Worm (Caenorhabditis elegans) whole organism, L3 larva: ENCODE data around the gene F10C1.3.

Source experiments
- ZK546.5 ChIP-seq: sonication (generic microtip); optimal IDR thresholded peaks from 2 replicates; lab custom pipeline; 2017; ENCODE audit warnings: missing biosample characterization, missing genetic modification characterization
- ama-1 ChIP-seq: fragments of 150-350 bp; optimal IDR thresholded peaks from 2 replicates; lab custom pipeline; 2018
- ceh-16 ChIP-seq: sonication (generic microtip); optimal IDR thresholded peaks from 2 replicates; lab custom pipeline; 2017; ENCODE audit warnings: missing biosample characterization, missing genetic modification characterization
- elt-1 ChIP-seq: fragments of 150-350 bp; optimal IDR thresholded peaks from 2 replicates; lab custom pipeline; 2014; ENCODE audit warnings: missing biosample characterization, missing genetic modification characterization
- elt-2 ChIP-seq: sonication (generic microtip); optimal IDR thresholded peaks from 2 replicates; lab custom pipeline; 2016; ENCODE audit warnings: missing genetic modification reagents, mild to moderate bottlenecking, missing genetic modification characterization, missing compliant biosample characterization
- elt-3 ChIP-seq, 3 experiments: fragments of 150-350 bp in 1 of 3; sonication (generic microtip) in 2 of 3; optimal IDR thresholded peaks; 2 replicates in 2 of 3; 4 replicates in 1 of 3; lab custom pipeline; 2014 to 2017; ENCODE audit warnings: missing biosample characterization in 3 of 3, missing genetic modification characterization in 3 of 3
- eor-1 ChIP-seq, 2 experiments: fragments of 150-350 bp; optimal IDR thresholded peaks; 2 replicates each; lab custom pipeline; 2014 to 2018; ENCODE audit warnings: missing biosample characterization in 2 of 2, missing genetic modification characterization in 2 of 2
- fkh-2 ChIP-seq: fragments of 150-350 bp; optimal IDR thresholded peaks from 2 replicates; lab custom pipeline; 2014; ENCODE audit warnings: missing biosample characterization, missing genetic modification reagents, missing genetic modification characterization
- fos-1 ChIP-seq: fragments of 150-350 bp; optimal IDR thresholded peaks from 2 replicates; lab custom pipeline; 2014; ENCODE audit warnings: missing biosample characterization, missing genetic modification characterization
- jun-1 ChIP-seq: fragments of 150-350 bp; optimal IDR thresholded peaks from 2 replicates; lab custom pipeline; 2014; ENCODE audit warnings: missing biosample characterization, missing genetic modification reagents, missing genetic modification characterization
- lin-15B ChIP-seq: fragments of 150-350 bp; optimal IDR thresholded peaks from 2 replicates; lab custom pipeline; 2014; ENCODE audit warnings: missing biosample characterization, missing genetic modification characterization
- nhr-23 ChIP-seq: fragments of 150-350 bp; optimal IDR thresholded peaks from 2 replicates; lab custom pipeline; 2014; ENCODE audit warnings: missing biosample characterization, missing genetic modification reagents, missing genetic modification characterization
- nhr-43 ChIP-seq: sonication (generic microtip); optimal IDR thresholded peaks from 2 replicates; lab custom pipeline; 2016; ENCODE audit warnings: mild to moderate bottlenecking, missing genetic modification characterization, missing compliant biosample characterization; ENCODE audit not compliant: poor library complexity, severe bottlenecking
- nhr-77 ChIP-seq: fragments of 150-350 bp; optimal IDR thresholded peaks from 2 replicates; lab custom pipeline; 2014; ENCODE audit warnings: missing biosample characterization, missing genetic modification characterization
- pha-4 ChIP-seq: fragments of 150-350 bp; optimal IDR thresholded peaks from 2 replicates; lab custom pipeline; 2014; ENCODE audit warnings: missing biosample characterization, missing genetic modification reagents, missing genetic modification characterization
- pqm-1 ChIP-seq: fragments of 150-350 bp; optimal IDR thresholded peaks from 2 replicates; lab custom pipeline; 2017; ENCODE audit warnings: missing biosample characterization, missing genetic modification characterization, inconsistent platforms
- sea-2 ChIP-seq: fragments of 150-350 bp; sonication (generic microtip); optimal IDR thresholded peaks from 4 replicates; lab custom pipeline; 2014; ENCODE audit warnings: missing biosample characterization, missing genetic modification reagents, missing genetic modification characterization
- skn-1 ChIP-seq: fragments of 150-350 bp; optimal IDR thresholded peaks from 2 replicates; lab custom pipeline; 2014; ENCODE audit warnings: missing biosample characterization, missing genetic modification characterization
- snpc-4 ChIP-seq: fragments of 150-350 bp; optimal IDR thresholded peaks from 2 replicates; lab custom pipeline; 2014; ENCODE audit warnings: missing biosample characterization, missing genetic modification characterization
- zag-1 ChIP-seq: fragments of 150-350 bp; optimal IDR thresholded peaks from 2 replicates; lab custom pipeline; 2014; ENCODE audit warnings: missing biosample characterization, missing genetic modification characterization
- ztf-11 ChIP-seq: fragments of 150-350 bp; optimal IDR thresholded peaks from 2 replicates; lab custom pipeline; 2014; ENCODE audit warnings: missing biosample characterization, missing genetic modification characterization
- ztf-4 ChIP-seq: fragments of 150-350 bp; optimal IDR thresholded peaks from 2 replicates; lab custom pipeline; 2014; ENCODE audit warnings: missing biosample characterization, missing genetic modification characterization

F10C1.3 gene

DNA sequence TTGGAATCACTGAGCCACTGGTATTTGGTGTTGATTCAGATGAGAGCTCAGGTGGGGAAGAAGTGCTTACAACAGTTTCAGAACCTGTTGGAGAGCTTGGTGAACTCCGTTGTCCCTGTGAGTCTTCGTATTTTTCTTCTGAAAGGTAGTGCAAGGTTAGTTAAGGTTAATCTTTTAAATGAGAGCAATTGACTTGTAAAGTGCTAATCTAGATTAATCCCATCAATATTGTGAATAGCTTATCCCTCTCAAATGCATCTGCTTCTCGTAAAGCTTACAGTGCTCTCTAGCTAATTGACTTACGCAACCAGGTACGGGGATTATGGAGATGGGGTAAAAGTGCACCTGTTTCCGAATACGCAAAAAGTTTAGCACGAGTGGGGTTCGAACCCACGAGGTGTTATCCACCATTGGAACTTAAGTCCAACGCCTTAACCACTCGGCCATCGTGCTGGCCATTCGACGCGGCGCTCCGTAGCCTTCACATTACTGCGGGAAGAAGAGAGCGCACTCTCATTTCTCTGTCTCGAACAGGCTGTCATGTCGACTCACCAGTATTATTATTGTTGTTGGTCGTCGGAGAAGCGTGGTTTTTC, 15.1 kb upstream of the F10C1.3 start (continued):
- TF ChIP-seq ama-1 (lab: Kevin White, UChicago): no peak
- TF ChIP-seq eor-1 (tag; optimal IDR thresholded peaks at IDR 0.05; lab: Kevin White, UChicago): no peak
- no peak for TF ChIP-seq ZK546.5 (tag; lab: Kevin White, UChicago)
- TF ChIP-seq sea-2 (GFP tag; lab: Kevin White, UChicago): no peak
- no peak for TF ChIP-seq nhr-77 (tag; lab: Kevin White, UChicago)
- no peak for TF ChIP-seq elt-1 (tag; lab: Kevin White, UChicago)
- peak; percentile 23 for TF ChIP-seq nhr-43 (tag; lab: Kevin White, UChicago)
- TF ChIP-seq ztf-4 (tag; lab: Kevin White, UChicago): no peak

DNA sequence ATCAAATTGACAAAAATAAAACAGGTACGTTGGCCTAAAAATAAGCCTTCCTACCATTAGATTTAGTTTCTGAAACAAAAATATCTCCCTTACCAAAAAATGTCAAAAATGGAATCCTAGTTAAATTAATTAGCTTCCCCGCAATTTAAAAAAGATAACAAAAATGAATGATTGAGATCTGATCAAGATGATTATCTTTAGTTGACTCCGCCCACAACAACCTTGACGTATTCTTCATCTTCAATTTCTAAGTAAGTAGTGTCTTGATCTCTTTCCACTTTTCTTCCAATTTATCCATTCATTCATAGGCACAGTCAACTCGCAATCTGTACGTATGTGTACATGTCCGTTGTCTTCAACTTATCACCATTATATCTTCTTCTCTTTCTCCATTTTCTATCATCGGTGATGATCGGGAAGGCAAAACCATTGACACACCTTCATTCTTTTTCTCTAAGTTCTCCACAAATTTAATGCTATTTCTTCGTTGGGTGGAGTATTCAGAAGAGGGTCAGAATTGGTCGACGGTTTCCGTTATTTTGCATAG, 10.8 kb upstream of the F10C1.3 start:
- TF ChIP-seq zag-1 (no peak), snpc-4 (no peak), elt-3 (tag; optimal IDR thresholded peaks at IDR 0.05; lab: Kevin White, UChicago) (peak in 1 of 3 experiments; percentile 15), ZK546.5 (tag; lab: Kevin White, UChicago) (no peak), skn-1 (tag; lab: Kevin White, UChicago) (no peak), elt-1 (tag; lab: Kevin White, UChicago) (peak; percentile 91), nhr-23 (peak; percentile 29)
- TF ChIP-seq, all 47 proteins: peak for 3

DNA sequence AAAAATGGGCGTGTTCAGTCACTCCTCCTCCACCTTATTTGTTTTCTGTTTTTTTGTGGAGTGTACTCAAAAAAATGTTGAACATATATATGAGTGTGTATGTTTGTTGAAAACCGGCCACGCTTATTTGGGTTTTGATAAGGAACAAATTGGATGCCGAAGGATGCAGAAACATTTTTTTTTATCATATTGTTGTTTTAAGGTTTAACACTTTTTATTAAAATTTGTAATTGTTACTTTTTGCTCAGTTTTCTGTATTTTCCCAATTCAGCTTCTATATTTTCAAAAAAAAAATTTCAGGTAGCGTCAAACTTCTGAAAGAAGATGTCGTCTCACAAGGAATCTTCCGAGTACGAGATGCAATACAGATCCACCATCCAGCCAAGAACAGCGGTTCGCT, 7.8 kb upstream of the F10C1.3 start, which contains the start of gene ifb-1:
Gene ifb-1, plus strand, starts transcription at position 301 of the 400 bp plus-strand sequence.
- TF ChIP-seq ama-1 (lab: Kevin White, UChicago) (no peak), fkh-2 (tag; lab: Kevin White, UChicago) (no peak)

DNA sequence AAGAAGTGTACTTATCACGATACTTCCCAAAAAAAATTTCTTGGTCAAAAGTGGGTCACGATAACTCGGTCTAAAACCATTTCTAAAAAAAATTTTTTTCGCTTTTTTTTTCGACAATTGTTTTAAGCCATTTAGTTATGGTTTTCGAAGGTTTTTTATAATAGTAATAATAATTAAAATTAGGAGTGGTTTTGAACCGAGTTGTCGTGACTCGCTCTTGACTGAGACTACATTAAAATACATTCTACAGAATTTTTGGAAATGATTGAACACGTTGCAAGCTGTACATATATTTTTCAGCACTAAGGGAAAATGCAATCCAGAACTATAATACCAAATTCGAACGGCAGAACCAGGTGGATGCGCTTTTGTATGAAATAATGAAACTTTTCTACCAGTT, 3.4 kb downstream of the F10C1.3 start, which contains the start of gene F10C1.8:
Gene F10C1.8, plus strand, starts transcription at position 301 of the 400 bp plus-strand sequence.
- peak; percentile 31 for TF ChIP-seq elt-2 (tag; lab: Kevin White, UChicago)
- TF ChIP-seq nhr-77 (tag; lab: Kevin White, UChicago): no peak

DNA sequence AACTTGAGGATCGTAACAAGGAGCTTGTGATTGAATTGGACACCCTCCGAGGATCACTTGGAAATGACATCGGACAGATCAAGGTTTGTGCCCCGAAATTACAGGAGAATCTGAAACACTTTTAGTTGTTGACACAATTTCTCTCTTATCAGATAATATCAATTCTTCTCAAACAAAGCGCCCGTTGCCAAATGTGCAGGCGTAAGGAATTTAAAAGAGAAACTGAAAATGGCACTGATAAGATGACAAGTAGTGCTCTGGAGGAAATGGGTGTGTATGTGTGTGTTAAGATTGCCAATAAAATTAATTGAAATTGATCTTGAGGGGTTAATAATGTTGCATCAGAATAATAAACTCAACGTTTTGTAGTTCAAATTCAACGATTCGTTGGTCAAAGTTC, 6.2 kb downstream of the F10C1.3 start:
- TF ChIP-seq pqm-1 (tag; lab: Kevin White, UChicago) (peak; percentile 92), elt-2 (tag; lab: Kevin White, UChicago) (peak; percentile 97), pha-4 (tag; lab: Kevin White, UChicago) (peak; percentile 39), eor-1 (tag; optimal IDR thresholded peaks at IDR 0.05; lab: Kevin White, UChicago) (no peak)
- TF ChIP-seq, all 47 proteins: peak for 3

DNA sequence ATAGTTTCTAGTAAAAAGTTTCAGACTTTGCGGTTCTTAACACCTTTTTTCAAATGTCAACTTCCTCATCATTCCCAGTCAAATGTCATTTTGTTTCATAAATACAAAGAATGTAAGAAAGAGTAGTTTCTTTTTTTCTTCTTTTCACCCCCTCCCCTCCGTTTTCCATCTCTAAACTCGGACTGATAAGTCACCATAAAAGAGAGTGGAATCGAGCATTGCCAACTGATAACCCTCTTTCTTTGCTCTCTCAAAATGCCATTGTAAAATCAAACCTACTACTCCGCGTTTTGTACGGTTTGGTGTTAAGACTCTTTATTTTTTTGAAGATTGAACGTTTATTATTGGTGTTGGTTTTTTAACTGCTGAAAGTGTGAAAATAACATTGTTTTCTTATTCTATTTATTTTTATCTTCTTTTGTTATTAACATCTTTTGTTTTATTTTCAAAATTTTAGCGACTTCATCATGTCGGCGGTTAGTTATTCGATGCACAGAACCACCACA, 7.8 kb downstream of the F10C1.3 start, which contains the start of gene ifb-2:
Gene ifb-2, plus strand, starts transcription at position 456 of the 506 bp plus-strand sequence.
- no peak for TF ChIP-seq fos-1 (tag; lab: Kevin White, UChicago)
- TF ChIP-seq lin-15B (tag; lab: Kevin White, UChicago): no peak
- peak; percentile 90 for TF ChIP-seq pqm-1 (tag; lab: Kevin White, UChicago)
- TF ChIP-seq elt-2 (tag; lab: Kevin White, UChicago): peak; percentile 96
- TF ChIP-seq sea-2 (GFP tag; lab: Kevin White, UChicago): no peak

DNA sequence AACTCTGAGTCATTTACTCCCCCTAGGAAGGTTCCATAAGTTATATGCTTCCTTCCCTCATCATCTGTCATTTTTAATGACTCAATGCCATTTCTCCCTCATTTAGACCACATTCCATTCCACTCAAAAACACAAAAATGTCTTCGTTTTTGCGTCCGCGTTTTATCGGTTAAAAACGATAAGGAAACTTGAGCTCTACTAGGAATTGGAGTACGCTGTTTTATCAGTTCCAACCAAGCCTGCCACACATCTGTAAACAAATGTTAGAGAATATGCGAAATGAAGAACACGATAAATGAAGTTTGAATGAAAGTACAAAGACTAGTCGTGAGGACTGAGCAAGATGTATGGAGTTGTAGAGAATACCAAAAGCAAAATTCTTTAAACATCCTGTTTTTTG, 9.2 kb downstream of the F10C1.3 start:
- TF ChIP-seq jun-1 (tag; lab: Kevin White, UChicago): peak; percentile 76
- TF ChIP-seq ztf-4 (tag; lab: Kevin White, UChicago): no peak
- TF ChIP-seq pha-4 (tag; lab: Kevin White, UChicago): peak; percentile 39
- TF ChIP-seq elt-2 (tag; lab: Kevin White, UChicago): peak; percentile 100
- TF ChIP-seq ztf-11 (tag; lab: Kevin White, UChicago): no peak
- peak; percentile 1 for TF ChIP-seq skn-1 (tag; lab: Kevin White, UChicago)
- TF ChIP-seq pqm-1 (tag; lab: Kevin White, UChicago): peak; percentile 97
- no peak for TF ChIP-seq ama-1 (lab: Kevin White, UChicago)
- TF ChIP-seq fkh-2 (tag; lab: Kevin White, UChicago): no peak

DNA sequence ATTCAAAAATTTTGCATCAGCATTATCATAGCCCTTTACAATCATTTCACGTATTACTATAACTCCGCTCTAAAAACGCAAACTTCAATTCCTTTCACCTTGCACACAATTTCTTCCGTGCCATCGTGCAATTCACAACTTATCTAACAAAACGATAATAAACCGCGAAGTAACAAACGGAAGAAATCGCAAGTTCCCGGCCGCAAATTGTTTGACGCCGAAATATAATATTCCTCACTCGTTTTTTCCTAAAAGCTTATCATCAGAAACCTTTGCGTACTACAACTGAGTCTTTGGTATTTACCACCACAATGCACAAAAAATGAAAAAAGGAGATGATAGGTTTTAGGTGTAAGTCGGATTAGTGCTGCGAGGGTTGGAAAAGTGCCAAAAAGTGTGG, 10.2 kb downstream of the F10C1.3 start:
- TF ChIP-seq elt-2 (tag; lab: Kevin White, UChicago): peak; percentile 94
- TF ChIP-seq ceh-16 (tag; lab: Kevin White, UChicago): no peak
